4 fruit fly cellular contexts compared by ENCODE assay signal in genomic region chrX:8398177-8399018, dm6.
A peak's percentile ranks its signal among the peaks of the same experiment; 100 is the strongest.
TF ChIP-seq lines count a peak whose summit lies in the region.

Gene CG10555, plus strand, starts transcription at chrX:8398940.

TF ChIP-seq in whole organism, adult, 20 proteins besides CTCF, POLR2A, EP300 and RAD21 (continued from another document):
- no peak for TF ChIP-seq CG33017 (tag; optimal IDR thresholded peaks at IDR 0.05; lab: Kevin White, UChicago)
- peak; percentile 85 for TF ChIP-seq Crg-1 (GFP tag; optimal IDR thresholded peaks at IDR 0.05; lab: Kevin White, UChicago)

TF ChIP-seq in whole organism, embryonic, 481 proteins besides CTCF, POLR2A, EP300 and RAD21 (continued from another document and continues in another):
- TF ChIP-seq bsh (GFP tag; optimal IDR thresholded peaks at IDR 0.05; lab: Kevin White, UChicago) (peak in 1 of 2 experiments; percentile 81), rib (GFP tag; IDR thresholded peaks at IDR 0.05; lab: Robert Waterston, UW) (no peak), CG3281 (GFP tag; optimal IDR thresholded peaks at IDR 0.05; lab: Kevin White, UChicago) (peak; percentile 63), pan (optimal IDR thresholded peaks at IDR 0.05; lab: Kevin White, UChicago) (no peak), pan (GFP tag; optimal IDR thresholded peaks at IDR 0.05 in 1 of 2, IDR thresholded peaks at IDR 0.05 in 1 of 2) (peak in 1 of 2 experiments; percentile 89), CG10274 (GFP tag; optimal IDR thresholded peaks at IDR 0.05; lab: Kevin White, UChicago) (peak; percentile 58), Jarid2 (GFP tag; optimal IDR thresholded peaks at IDR 0.05; lab: Kevin White, UChicago) (peak; percentile 43), CG17829 (tag; optimal IDR thresholded peaks at IDR 0.05; lab: Kevin White, UChicago) (peak; percentile 75), Taf1 (GFP tag; IDR thresholded peaks at IDR 0.05; lab: Robert Waterston, UW) (peak; percentile 72), CG18764 (GFP tag; optimal IDR thresholded peaks at IDR 0.05; lab: Kevin White, UChicago) (peak; percentile 97), Adf1 (GFP tag; IDR thresholded peaks at IDR 0.05; lab: Robert Waterston, UW) (peak; percentile 54), CG1024 (GFP tag; IDR thresholded peaks at IDR 0.05; lab: Robert Waterston, UW) (peak; percentile 51), NC2α (GFP tag; optimal IDR thresholded peaks at IDR 0.05; lab: Kevin White, UChicago) (peak; percentile 58), dati (GFP tag; IDR thresholded peaks at IDR 0.05; lab: Robert Waterston, UW) (peak; percentile 74), sc (optimal IDR thresholded peaks at IDR 0.05; lab: Kevin White, UChicago) (no peak), sc (GFP tag; optimal IDR thresholded peaks at IDR 0.05; lab: Kevin White, UChicago) (peak; percentile 45), CG3163 (GFP tag; optimal IDR thresholded peaks at IDR 0.05; lab: Kevin White, UChicago) (peak; percentile 70), CG15479 (GFP tag; optimal IDR thresholded peaks at IDR 0.05; lab: Kevin White, UChicago) (peak; percentile 66), lov (optimal IDR thresholded peaks at IDR 0.05; lab: Kevin White, UChicago) (no peak), lov (GFP tag; IDR thresholded peaks at IDR 0.05; lab: Robert Waterston, UW) (peak; percentile 86), otp (GFP tag; IDR thresholded peaks at IDR 0.05; lab: Robert Waterston, UW) (peak; percentile 74), CG12744 (GFP tag; optimal IDR thresholded peaks at IDR 0.05; lab: Kevin White, UChicago) (peak; percentile 83), HHEX (GFP tag; optimal IDR thresholded peaks at IDR 0.05; lab: Kevin White, UChicago) (peak; percentile 59), pita (GFP tag; optimal IDR thresholded peaks at IDR 0.05; lab: Kevin White, UChicago) (no peak), CG7786 (GFP tag; optimal IDR thresholded peaks at IDR 0.05; lab: Kevin White, UChicago) (peak; percentile 91), Xbp1 (GFP tag; optimal IDR thresholded peaks at IDR 0.05; lab: Kevin White, UChicago) (peak; percentile 89), wek (GFP tag; optimal IDR thresholded peaks at IDR 0.05; lab: Kevin White, UChicago) (peak; percentile 10), bbx (GFP tag; IDR thresholded peaks at IDR 0.05; lab: Robert Waterston, UW; ENCODE audit: partially characterized antibody) (peak; percentile 69), CG14710 (tag; optimal IDR thresholded peaks at IDR 0.05; lab: Kevin White, UChicago) (peak; percentile 85), CG30020 (tag; optimal IDR thresholded peaks at IDR 0.05; lab: Kevin White, UChicago) (peak; percentile 84), BtbVII (GFP tag; optimal IDR thresholded peaks at IDR 0.05; lab: Kevin White, UChicago) (no peak), CG7839 (tag; optimal IDR thresholded peaks at IDR 0.05; lab: Kevin White, UChicago) (peak; percentile 68), HLH3B (GFP tag; IDR thresholded peaks at IDR 0.05; lab: Robert Waterston, UW) (peak; percentile 86), CG7357 (GFP tag; IDR thresholded peaks at IDR 0.05; lab: Robert Waterston, UW) (peak; percentile 86), CG1233 (GFP tag; optimal IDR thresholded peaks at IDR 0.05; lab: Kevin White, UChicago) (peak; percentile 35), sna (GFP tag; IDR thresholded peaks at IDR 0.05; lab: Robert Waterston, UW; ENCODE audit: partially characterized antibody) (peak; percentile 75), pum (GFP tag; optimal IDR thresholded peaks at IDR 0.05; lab: Kevin White, UChicago) (peak; percentile 72), CG31365 (tag; optimal IDR thresholded peaks at IDR 0.05; lab: Kevin White, UChicago) (no peak), ssp (GFP tag; IDR thresholded peaks at IDR 0.05; lab: Robert Waterston, UW) (peak; percentile 82), ATbp (GFP tag; optimal IDR thresholded peaks at IDR 0.05; lab: Kevin White, UChicago) (peak; percentile 43), CG6654 (GFP tag; optimal IDR thresholded peaks at IDR 0.05; lab: Kevin White, UChicago) (peak; percentile 47), hth (optimal IDR thresholded peaks at IDR 0.05; lab: Kevin White, UChicago) (no peak), kah (GFP tag; optimal IDR thresholded peaks at IDR 0.05; lab: Kevin White, UChicago) (no peak)

TF ChIP-seq in whole organism, prepupa, 60 proteins besides CTCF, POLR2A, EP300 and RAD21 (continued from another document):
- TF ChIP-seq dsx (GFP tag; optimal IDR thresholded peaks at IDR 0.05; lab: Kevin White, UChicago; ENCODE audit: poor library complexity, severe bottlenecking), result peak; percentile 16
- TF ChIP-seq CG9139 (GFP tag; optimal IDR thresholded peaks at IDR 0.05; lab: Kevin White, UChicago), result no peak
- TF ChIP-seq CG6854 (GFP tag; optimal IDR thresholded peaks at IDR 0.05; lab: Kevin White, UChicago), result no peak
- TF ChIP-seq cyc (GFP tag; optimal IDR thresholded peaks at IDR 0.05; lab: Kevin White, UChicago), result peak; percentile 84
- TF ChIP-seq dac (GFP tag; optimal IDR thresholded peaks at IDR 0.05; lab: Kevin White, UChicago), result peak; percentile 66
- peak; percentile 84 for TF ChIP-seq CG10631 (GFP tag; optimal IDR thresholded peaks at IDR 0.05; lab: Kevin White, UChicago)
- peak; percentile 65 for TF ChIP-seq CG6808 (GFP tag; optimal IDR thresholded peaks at IDR 0.05; lab: Kevin White, UChicago)
- no peak for TF ChIP-seq fkh (GFP tag; optimal IDR thresholded peaks at IDR 0.05; lab: Kevin White, UChicago)
- TF ChIP-seq Smox (GFP tag; optimal IDR thresholded peaks at IDR 0.05; lab: Kevin White, UChicago), result peak; percentile 78
- no peak for TF ChIP-seq vri (GFP tag; optimal IDR thresholded peaks at IDR 0.05; lab: Kevin White, UChicago)
- peak; percentile 64 for TF ChIP-seq achi (GFP tag; optimal IDR thresholded peaks at IDR 0.05; lab: Kevin White, UChicago)
- TF ChIP-seq OdsH (GFP tag; optimal IDR thresholded peaks at IDR 0.05; lab: Kevin White, UChicago), result peak; percentile 74
- TF ChIP-seq fd59A (GFP tag; optimal IDR thresholded peaks at IDR 0.05; lab: Kevin White, UChicago), result peak; percentile 73
- no peak for TF ChIP-seq Hr38 (GFP tag; optimal IDR thresholded peaks at IDR 0.05; lab: Kevin White, UChicago)
- TF ChIP-seq Eip78C (GFP tag; lab: Kevin White, UChicago), result peak; percentile 73
- peak; percentile 59 for TF ChIP-seq Eip75B (GFP tag; optimal IDR thresholded peaks at IDR 0.05; lab: Kevin White, UChicago)
- peak; percentile 76 for TF ChIP-seq CG6163 (GFP tag; IDR thresholded peaks at IDR 0.05; lab: Robert Waterston, UW)
- TF ChIP-seq CG15336 (GFP tag; IDR thresholded peaks at IDR 0.05; lab: Robert Waterston, UW), result peak; percentile 70
- TF ChIP-seq CG32006 (GFP tag; optimal IDR thresholded peaks at IDR 0.05; lab: Kevin White, UChicago), result peak; percentile 79
- TF ChIP-seq CG11762 (GFP tag; optimal IDR thresholded peaks at IDR 0.05; lab: Kevin White, UChicago; ENCODE audit: insufficient read depth), result peak; percentile 27
- peak; percentile 75 for TF ChIP-seq acj6 (GFP tag; optimal IDR thresholded peaks at IDR 0.05; lab: Kevin White, UChicago)
- TF ChIP-seq Hr39 (GFP tag; optimal IDR thresholded peaks at IDR 0.05; lab: Kevin White, UChicago), result peak; percentile 90
- peak; percentile 75 for TF ChIP-seq CG11902 (GFP tag; optimal IDR thresholded peaks at IDR 0.05; lab: Kevin White, UChicago)
- peak; percentile 49 for TF ChIP-seq net (GFP tag; optimal IDR thresholded peaks at IDR 0.05; lab: Kevin White, UChicago)
- TF ChIP-seq Ets21C (GFP tag; optimal IDR thresholded peaks at IDR 0.05; lab: Kevin White, UChicago), result peak; percentile 89
- peak; percentile 35 for TF ChIP-seq CG1621 (tag; optimal IDR thresholded peaks at IDR 0.05; lab: Kevin White, UChicago)
- TF ChIP-seq fd85E (GFP tag; optimal IDR thresholded peaks at IDR 0.05; lab: Kevin White, UChicago), result peak; percentile 46
- peak; percentile 73; the same call in 1 of the 2 replicates for TF ChIP-seq CG11294 (GFP tag; IDR thresholded peaks at IDR 0.05; lab: Robert Waterston, UW)
- no peak for TF ChIP-seq CG16779 (tag; optimal IDR thresholded peaks at IDR 0.05; lab: Kevin White, UChicago)
- peak; percentile 67 for TF ChIP-seq CG8119 (GFP tag; IDR thresholded peaks at IDR 0.05; lab: Robert Waterston, UW)
- TF ChIP-seq CG6276 (GFP tag; optimal IDR thresholded peaks at IDR 0.05; lab: Kevin White, UChicago), result peak; percentile 32
- peak; percentile 76 for TF ChIP-seq Met (GFP tag; optimal IDR thresholded peaks at IDR 0.05; lab: Kevin White, UChicago)
- TF ChIP-seq CG31627 (GFP tag; optimal IDR thresholded peaks at IDR 0.05; lab: Kevin White, UChicago), result peak; percentile 90
- TF ChIP-seq Gug (GFP tag; IDR thresholded peaks at IDR 0.05; lab: Robert Waterston, UW), result peak; percentile 11; the same call in 1 of the 2 replicates
- peak; percentile 63 to 73 for TF ChIP-seq salr (GFP tag; optimal IDR thresholded peaks at IDR 0.05; lab: Kevin White, UChicago)
- TF ChIP-seq Eip93F (GFP tag; optimal IDR thresholded peaks at IDR 0.05; lab: Kevin White, UChicago), result no peak
- peak; percentile 54 for TF ChIP-seq Ets96B (tag; optimal IDR thresholded peaks at IDR 0.05; lab: Kevin White, UChicago)
- peak; percentile 45 for TF ChIP-seq CG8632 (GFP tag; optimal IDR thresholded peaks at IDR 0.05; lab: Kevin White, UChicago)
- peak; percentile 85 for TF ChIP-seq svp (GFP tag; lab: Kevin White, UChicago)
- no peak for TF ChIP-seq spab (GFP tag; optimal IDR thresholded peaks at IDR 0.05; lab: Kevin White, UChicago)
- TF ChIP-seq esn (GFP tag; optimal IDR thresholded peaks at IDR 0.05; lab: Kevin White, UChicago), result peak; percentile 87

TF ChIP-seq in whole organism, wandering third instar larva, 38 proteins besides CTCF, POLR2A, EP300 and RAD21 (continued from another document):
- TF ChIP-seq Mio (GFP tag; optimal IDR thresholded peaks at IDR 0.05; lab: Kevin White, UChicago) (no peak), CG32264 (GFP tag; optimal IDR thresholded peaks at IDR 0.05; lab: Kevin White, UChicago) (peak; percentile 28), dl (GFP tag; optimal IDR thresholded peaks at IDR 0.05; lab: Kevin White, UChicago; ENCODE audit: insufficient read depth in 1 of 2, partially characterized antibody in 2 of 2) (peak; percentile 83 to 94), lola (GFP tag; optimal IDR thresholded peaks at IDR 0.05; lab: Kevin White, UChicago) (no peak), Hnf4 (GFP tag; optimal IDR thresholded peaks at IDR 0.05; lab: Kevin White, UChicago) (peak; percentile 84), dsf (GFP tag; optimal IDR thresholded peaks at IDR 0.05; lab: Kevin White, UChicago; ENCODE audit: borderline replicate concordance) (peak; percentile 25), ey (GFP tag; optimal IDR thresholded peaks at IDR 0.05; lab: Kevin White, UChicago) (peak; percentile 76), CrebA (GFP tag; optimal IDR thresholded peaks at IDR 0.05; lab: Kevin White, UChicago; ENCODE audit: borderline replicate concordance) (no peak), Hr78 (GFP tag; optimal IDR thresholded peaks at IDR 0.05; lab: Kevin White, UChicago) (no peak), usp (GFP tag; optimal IDR thresholded peaks at IDR 0.05; lab: Kevin White, UChicago) (no peak), h (GFP tag; optimal IDR thresholded peaks at IDR 0.05; lab: Kevin White, UChicago) (peak; percentile 84), Myc (optimal IDR thresholded peaks at IDR 0.05; lab: Kevin White, UChicago) (peak; percentile 23), Sp1 (GFP tag; optimal IDR thresholded peaks at IDR 0.05; lab: Kevin White, UChicago) (peak; percentile 35), Hr83 (GFP tag; optimal IDR thresholded peaks at IDR 0.05; lab: Kevin White, UChicago; ENCODE audit: poor library complexity, severe bottlenecking) (peak; percentile 18), br (GFP tag; optimal IDR thresholded peaks at IDR 0.05; lab: Kevin White, UChicago) (peak; percentile 82)
